Worm (Caenorhabditis elegans): ENCODE measurements around the gene F56D6.14.

DNA sequence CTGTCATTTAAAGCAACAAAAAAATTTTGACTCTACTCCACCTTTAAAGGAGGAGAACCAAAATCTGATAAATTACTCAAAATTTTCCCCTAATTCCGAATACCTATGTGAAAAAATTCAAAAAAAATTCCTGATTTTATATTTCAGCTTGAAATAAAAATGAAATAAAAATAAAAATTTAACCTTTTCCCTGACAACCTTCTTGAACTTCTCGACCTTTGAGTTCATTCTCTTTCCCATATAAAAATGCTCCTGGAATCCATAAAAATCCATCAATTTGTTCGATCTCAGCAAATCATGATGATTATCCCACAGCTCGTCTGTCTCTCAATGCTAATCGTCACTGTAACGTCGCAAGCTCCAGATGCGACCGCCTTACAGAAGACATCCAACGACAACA, 14.6 kb upstream of the F56D6.14 start, which contains the start of gene F56D6.6:
- TF ChIP-seq ama-1 (optimal IDR thresholded peaks at IDR 0.05) (no peak), ceh-13 (GFP tag; optimal IDR thresholded peaks at IDR 0.05) (no peak), hmbx-1 (tag; optimal IDR thresholded peaks at IDR 0.05) (no peak), scrt-1 (GFP tag; IDR thresholded peaks at IDR 0.05) (no peak), flt-1 (GFP tag; IDR thresholded peaks at IDR 0.05) (no peak), tbx-37 (GFP tag; conservative IDR thresholded peaks at IDR 0.05) (no peak), ceh-36 (tag; optimal IDR thresholded peaks at IDR 0.05) (no peak), hnd-1 (tag; optimal IDR thresholded peaks at IDR 0.05) (no peak), sea-1 (GFP tag; conservative IDR thresholded peaks at IDR 0.05) (no peak), ets-7 (tag; optimal IDR thresholded peaks at IDR 0.05) (no peak)
